Fruit fly (Drosophila melanogaster): Measurements from ENCODE around the gene CG42375.

The CG42375 gene

dm6 chr3R:13815566-13816374, 36.3 kb downstream of the CG42375 start:
- TF ChIP-seq CG8478 (optimal IDR thresholded peaks at IDR 0.05) (no peak), CTCF (optimal IDR thresholded peaks at IDR 0.05) (no peak)

- no peak for TF ChIP-seq CTCF (optimal IDR thresholded peaks at IDR 0.05)
- TF ChIP-seq CG8478 (optimal IDR thresholded peaks at IDR 0.05), result no peak
Observed at dm6 chr3R:13816375-13816711, 36.9 kb downstream of the CG42375 start.

- TF ChIP-seq CTCF (optimal IDR thresholded peaks at IDR 0.05), result no peak
- TF ChIP-seq CG8478 (optimal IDR thresholded peaks at IDR 0.05), result no peak
Observed at dm6 chr3R:13817480-13818305, 38.3 kb downstream of the CG42375 start.

dm6 chr3R:13819037-13819436, 39.6 kb downstream of the CG42375 start:
- TF ChIP-seq CTCF (optimal IDR thresholded peaks at IDR 0.05) (no peak), CG8478 (optimal IDR thresholded peaks at IDR 0.05) (no peak)

- TF ChIP-seq CTCF (optimal IDR thresholded peaks at IDR 0.05), result no peak
- TF ChIP-seq CG8478 (optimal IDR thresholded peaks at IDR 0.05), result no peak
Observed at dm6 chr3R:13820483-13820882, 41.1 kb downstream of the CG42375 start.

- TF ChIP-seq CG8478 (optimal IDR thresholded peaks at IDR 0.05), result no peak
- no peak for TF ChIP-seq CTCF (optimal IDR thresholded peaks at IDR 0.05)
Observed at dm6 chr3R:13822602-13823220, 43.3 kb downstream of the CG42375 start.

- TF ChIP-seq CG8478 (optimal IDR thresholded peaks at IDR 0.05) (no peak), CTCF (optimal IDR thresholded peaks at IDR 0.05) (no peak)
Observed at dm6 chr3R:13827953-13828922, 48.8 kb downstream of the CG42375 start, which contains the start of gene Mst87F. TSS of gene Mst87F (minus strand) at chr3R:13828008.
